Worm (Caenorhabditis elegans): ENCODE results near the gene rad-50.

DNA sequence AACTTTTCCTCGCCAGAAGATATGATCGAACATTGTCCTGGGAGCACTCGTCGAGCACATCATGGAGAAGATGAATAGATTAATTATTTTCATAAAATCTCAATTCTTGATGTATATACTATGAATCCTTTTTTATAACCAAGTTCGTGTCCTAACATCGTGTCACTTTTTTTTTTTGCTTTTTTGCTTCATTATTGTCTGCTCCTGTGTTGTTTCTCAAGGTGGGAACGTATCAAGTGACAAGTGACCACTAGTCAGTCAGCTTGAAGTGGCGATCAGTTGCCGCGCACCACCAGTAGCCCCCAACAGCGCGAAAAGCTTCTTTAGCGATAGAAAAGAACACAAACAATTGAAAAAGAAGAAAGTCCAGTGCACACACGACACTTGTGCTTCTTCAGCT is 6.8 kb downstream of the rad-50 start, which contains the start of gene lrx-1:
- TF ChIP-seq cog-1 (tag; optimal IDR thresholded peaks at IDR 0.05) = no peak
- no peak for TF ChIP-seq flt-1 (GFP tag; IDR thresholded peaks at IDR 0.05)
- TF ChIP-seq ztf-23 (GFP tag; IDR thresholded peaks at IDR 0.05) = no peak
